Worm (Caenorhabditis elegans) whole organism, L3 larva: Measurements from ENCODE around the gene immp-2.
"Not testable (repeated sequence)": the region's sequence is repeated elsewhere in the genome, so short reads cannot be mapped to it uniquely, and the experiment has no call there.

Experiments
- elt-2 ChIP-seq: sonication (generic microtip); optimal IDR thresholded peaks from 2 replicates; lab custom pipeline; 2016; ENCODE audit warnings: missing genetic modification reagents, mild to moderate bottlenecking, missing genetic modification characterization, missing compliant biosample characterization
- elt-3 ChIP-seq, 3 experiments: fragments of 150-350 bp in 1 of 3; sonication (generic microtip) in 2 of 3; optimal IDR thresholded peaks; 2 replicates in 2 of 3; 4 replicates in 1 of 3; lab custom pipeline; 2014 to 2017; ENCODE audit warnings: missing biosample characterization in 3 of 3, missing genetic modification characterization in 3 of 3
- fkh-10 ChIP-seq: sonication (generic microtip); optimal IDR thresholded peaks from 2 replicates; lab custom pipeline; 2017; ENCODE audit warnings: missing biosample characterization, missing genetic modification reagents, missing genetic modification characterization
- lin-15B ChIP-seq: fragments of 150-350 bp; optimal IDR thresholded peaks from 2 replicates; lab custom pipeline; 2014; ENCODE audit warnings: missing biosample characterization, missing genetic modification characterization
- lin-39 ChIP-seq: fragments of 150-350 bp; optimal IDR thresholded peaks from 2 replicates; lab custom pipeline; 2018; ENCODE audit warnings: missing biosample characterization, missing genetic modification reagents, missing genetic modification characterization
- nhr-11 ChIP-seq: fragments of 150-350 bp; optimal IDR thresholded peaks from 2 replicates; lab custom pipeline; 2014; ENCODE audit warnings: missing biosample characterization, missing genetic modification characterization
- nhr-12 ChIP-seq: fragments of 150-350 bp; optimal IDR thresholded peaks from 2 replicates; lab custom pipeline; 2014; ENCODE audit warnings: missing biosample characterization, missing genetic modification characterization
- nhr-25 ChIP-seq: sonication (generic microtip); optimal IDR thresholded peaks from 2 replicates; lab custom pipeline; 2017; ENCODE audit warnings: missing biosample characterization, missing genetic modification characterization
- nhr-76 ChIP-seq: fragments of 150-350 bp; sonication (generic microtip); optimal IDR thresholded peaks from 5 replicates; lab custom pipeline; 2014; ENCODE audit warnings: missing biosample characterization, missing genetic modification characterization
- pha-4 ChIP-seq: fragments of 150-350 bp; optimal IDR thresholded peaks from 2 replicates; lab custom pipeline; 2014; ENCODE audit warnings: missing biosample characterization, missing genetic modification reagents, missing genetic modification characterization
- pqm-1 ChIP-seq: fragments of 150-350 bp; optimal IDR thresholded peaks from 2 replicates; lab custom pipeline; 2017; ENCODE audit warnings: missing biosample characterization, missing genetic modification characterization, inconsistent platforms
- skn-1 ChIP-seq: fragments of 150-350 bp; optimal IDR thresholded peaks from 2 replicates; lab custom pipeline; 2014; ENCODE audit warnings: missing biosample characterization, missing genetic modification characterization
- unc-39 ChIP-seq: sonication (generic microtip); optimal IDR thresholded peaks from 4 replicates; lab custom pipeline; 2017; ENCODE audit warnings: missing biosample characterization, missing genetic modification characterization
- unc-62 ChIP-seq: fragments of 150-350 bp; sonication (generic microtip); optimal IDR thresholded peaks from 4 replicates; lab custom pipeline; 2014; ENCODE audit warnings: missing biosample characterization, missing genetic modification reagents, missing genetic modification characterization

ce11 chrIV:1051636-1052133, 46.0 kb upstream of the immp-2 start, which contains the start of gene Y55F3AM.21:
- TF ChIP-seq nhr-76 (tag; lab: Kevin White, UChicago); nhr-11 (tag; lab: Kevin White, UChicago); pha-4 (tag; lab: Kevin White, UChicago); fkh-10 (GFP tag; lab: Kevin White, UChicago); pqm-1 (tag; lab: Kevin White, UChicago); elt-3 (tag; optimal IDR thresholded peaks at IDR 0.05; lab: Kevin White, UChicago); nhr-12 (tag; lab: Kevin White, UChicago); nhr-25 (tag; lab: Kevin White, UChicago); lin-39 (tag; lab: Kevin White, UChicago); skn-1 (tag; lab: Kevin White, UChicago); lin-15B (tag; lab: Kevin White, UChicago); unc-62; unc-39 (tag; lab: Kevin White, UChicago); elt-2: not testable (repeated sequence)
